Worm (Caenorhabditis elegans) whole organism, L1 larva: ENCODE measurements around the gene pch-2.
A peak's percentile ranks its signal among the peaks of the same experiment; 100 is the strongest.

Experiments
- C04F5.9 ChIP-seq: sonication (generic microtip); optimal IDR thresholded peaks from 2 replicates; lab custom pipeline; 2016; ENCODE audit warnings: missing genetic modification characterization, missing compliant biosample characterization
- F16B12.6 ChIP-seq: fragments of 150-350 bp; optimal IDR thresholded peaks from 2 replicates; lab custom pipeline; 2014; ENCODE audit warnings: missing biosample characterization, missing genetic modification characterization
- blmp-1 ChIP-seq: fragments of 150-350 bp; optimal IDR thresholded peaks from 2 replicates; lab custom pipeline; 2014; ENCODE audit warnings: missing biosample characterization, missing genetic modification characterization
- ceh-8 ChIP-seq: fragments of 200-800 bp; sonication (Bioruptor generic); optimal IDR thresholded peaks from 2 replicates; lab custom pipeline; 2018; ENCODE audit warnings: mild to moderate bottlenecking, missing genetic modification characterization, moderate library complexity, missing compliant biosample characterization
- ceh-82 ChIP-seq, 3 experiments: fragments of 150-350 bp in 1 of 3; sonication (generic microtip) in 2 of 3; optimal IDR thresholded peaks; 2 replicates each; lab custom pipeline; 2014 to 2017; ENCODE audit warnings: missing biosample characterization in 3 of 3, missing genetic modification characterization in 3 of 3
- efl-3 ChIP-seq: fragments of 200-800 bp; sonication (Bioruptor generic); optimal IDR thresholded peaks from 2 replicates; lab custom pipeline; 2018; ENCODE audit warnings: mild to moderate bottlenecking, missing genetic modification characterization, missing compliant biosample characterization
- egl-13 ChIP-seq: sonication (generic microtip); optimal IDR thresholded peaks from 2 replicates; lab custom pipeline; 2016; ENCODE audit warnings: missing genotype, missing genetic modification reagents, missing genetic modification characterization, missing compliant biosample characterization
- elt-2 ChIP-seq: sonication (generic microtip); optimal IDR thresholded peaks from 2 replicates; lab custom pipeline; 2016; ENCODE audit warnings: missing genetic modification characterization, mild to moderate bottlenecking, inconsistent platforms, missing compliant biosample characterization, missing genetic modification reagents
- fkh-10 ChIP-seq: sonication (generic microtip); optimal IDR thresholded peaks from 2 replicates; lab custom pipeline; 2017; ENCODE audit warnings: missing biosample characterization, missing genetic modification reagents, missing genetic modification characterization
- fkh-8 ChIP-seq: sonication (generic microtip); optimal IDR thresholded peaks from 2 replicates; lab custom pipeline; 2016; ENCODE audit warnings: mild to moderate bottlenecking, missing genetic modification characterization, missing compliant biosample characterization
- fos-1 ChIP-seq: fragments of 150-350 bp; optimal IDR thresholded peaks from 2 replicates; lab custom pipeline; 2014; ENCODE audit warnings: missing biosample characterization, missing genetic modification characterization
- hlh-17 ChIP-seq: fragments of 200-800 bp; sonication (Bioruptor generic); optimal IDR thresholded peaks from 2 replicates; lab custom pipeline; 2018; ENCODE audit warnings: missing genetic modification characterization, mild to moderate bottlenecking, missing compliant biosample characterization, moderate library complexity, borderline replicate concordance
- hlh-4 ChIP-seq: sonication (generic microtip); optimal IDR thresholded peaks from 2 replicates; lab custom pipeline; 2016; ENCODE audit warnings: mild to moderate bottlenecking, missing genetic modification characterization, missing compliant biosample characterization
- irx-1 ChIP-seq: sonication (generic microtip); optimal IDR thresholded peaks from 2 replicates; lab custom pipeline; 2016; ENCODE audit warnings: missing genetic modification characterization, missing compliant biosample characterization
- isw-1 ChIP-seq: fragments of 200-800 bp; sonication (Bioruptor generic); IDR thresholded peaks from 2 replicates; pipeline ENCODE4 v1.3.6; 2022; ENCODE audit warnings: missing genetic modification characterization, missing compliant biosample characterization
- jun-1 ChIP-seq: fragments of 150-350 bp; optimal IDR thresholded peaks from 2 replicates; lab custom pipeline; 2014; ENCODE audit warnings: missing biosample characterization, missing genetic modification reagents, missing genetic modification characterization
- lin-14 ChIP-seq: fragments of 200-800 bp; sonication (Bioruptor generic); optimal IDR thresholded peaks from 2 replicates; lab custom pipeline; 2018; ENCODE audit warnings: mild to moderate bottlenecking, missing genetic modification characterization, moderate library complexity, missing compliant biosample characterization
- lin-15B ChIP-seq: fragments of 150-350 bp; sonication (generic microtip); optimal IDR thresholded peaks from 3 replicates; lab custom pipeline; 2014; ENCODE audit warnings: missing biosample characterization, missing genetic modification characterization
- lin-35 ChIP-seq, 2 experiments: fragments of 150-350 bp; optimal IDR thresholded peaks; 2 replicates each; lab custom pipeline; 2014; ENCODE audit warnings: missing biosample characterization in 2 of 2, missing genetic modification characterization in 2 of 2, missing genetic modification reagents in 2 of 2
- lin-39 ChIP-seq: fragments of 150-350 bp; optimal IDR thresholded peaks from 2 replicates; lab custom pipeline; 2014; ENCODE audit warnings: missing biosample characterization, missing genetic modification reagents, missing genetic modification characterization
- lir-3 ChIP-seq: sonication (generic microtip); optimal IDR thresholded peaks from 2 replicates; lab custom pipeline; 2016; ENCODE audit warnings: mild to moderate bottlenecking, missing genetic modification characterization, moderate library complexity, missing compliant biosample characterization; ENCODE audit not compliant: poor library complexity
- mdl-1 ChIP-seq, 2 experiments: fragments of 150-350 bp; optimal IDR thresholded peaks; 2 replicates each; lab custom pipeline; 2014 to 2017; ENCODE audit warnings: missing biosample characterization in 2 of 2, missing genetic modification characterization in 2 of 2, inconsistent platforms in 1 of 2
- mef-2 ChIP-seq: fragments of 150-350 bp; optimal IDR thresholded peaks from 2 replicates; lab custom pipeline; 2014; ENCODE audit warnings: missing biosample characterization, missing genetic modification characterization
- mep-1 ChIP-seq: fragments of 150-350 bp; optimal IDR thresholded peaks from 2 replicates; lab custom pipeline; 2014; ENCODE audit warnings: missing biosample characterization, missing genetic modification characterization
- nhr-11 ChIP-seq: fragments of 150-350 bp; optimal IDR thresholded peaks from 2 replicates; lab custom pipeline; 2014; ENCODE audit warnings: missing biosample characterization, missing genetic modification characterization
- nhr-12 ChIP-seq: sonication (generic microtip); optimal IDR thresholded peaks from 2 replicates; lab custom pipeline; 2017; ENCODE audit warnings: missing biosample characterization, missing genetic modification characterization
- nhr-19 ChIP-seq: fragments of 200-800 bp; sonication (Bioruptor generic); conservative IDR thresholded peaks from 2 replicates; pipeline ENCODE4 v1.3.6; 2022; ENCODE audit warnings: missing genetic modification characterization, missing compliant biosample characterization
- nhr-20 ChIP-seq: sonication (generic microtip); optimal IDR thresholded peaks from 2 replicates; lab custom pipeline; 2016; ENCODE audit warnings: mild to moderate bottlenecking, missing genetic modification characterization, missing compliant biosample characterization
- nhr-47 ChIP-seq: sonication (generic microtip); optimal IDR thresholded peaks from 2 replicates; lab custom pipeline; 2016; ENCODE audit warnings: mild to moderate bottlenecking, missing genetic modification characterization, moderate library complexity, missing compliant biosample characterization
- nhr-71 ChIP-seq: sonication (generic microtip); optimal IDR thresholded peaks from 2 replicates; lab custom pipeline; 2016; ENCODE audit warnings: mild to moderate bottlenecking, missing genetic modification characterization, moderate library complexity, missing compliant biosample characterization
- nhr-76 ChIP-seq: sonication (generic microtip); optimal IDR thresholded peaks from 2 replicates; lab custom pipeline; 2017; ENCODE audit warnings: missing biosample characterization, missing genetic modification characterization
- nhr-85 ChIP-seq: sonication (generic microtip); peaks from one replicate; lab custom pipeline; 2016; ENCODE audit warnings: missing genetic modification characterization, inconsistent platforms, missing compliant biosample characterization
- nhr-90 ChIP-seq: sonication (generic microtip); optimal IDR thresholded peaks from 2 replicates; lab custom pipeline; 2016; ENCODE audit warnings: mild to moderate bottlenecking, missing genetic modification characterization, missing compliant biosample characterization; ENCODE audit not compliant: poor library complexity
- pag-3 ChIP-seq: sonication (generic microtip); optimal IDR thresholded peaks from 2 replicates; lab custom pipeline; 2017; ENCODE audit warnings: missing genetic modification characterization, mild to moderate bottlenecking, missing compliant biosample characterization, antibody characterized with exemption, borderline replicate concordance; ENCODE audit not compliant: insufficient read depth
- pax-3 ChIP-seq: fragments of 200-800 bp; sonication (Bioruptor generic); optimal IDR thresholded peaks from 2 replicates; lab custom pipeline; 2018; ENCODE audit warnings: mild to moderate bottlenecking, missing genetic modification characterization, moderate library complexity, missing compliant biosample characterization
- rnt-1 ChIP-seq: sonication (generic microtip); optimal IDR thresholded peaks from 2 replicates; lab custom pipeline; 2016; ENCODE audit warnings: mild to moderate bottlenecking, missing genetic modification characterization, moderate library complexity, missing compliant biosample characterization
- skn-1 ChIP-seq: fragments of 150-350 bp; optimal IDR thresholded peaks from 2 replicates; lab custom pipeline; 2014; ENCODE audit warnings: missing biosample characterization, missing genetic modification characterization
- snpc-4 ChIP-seq: fragments of 150-350 bp; optimal IDR thresholded peaks from 2 replicates; lab custom pipeline; 2014; ENCODE audit warnings: missing biosample characterization, missing genetic modification characterization
- sox-4 ChIP-seq: sonication (generic microtip); optimal IDR thresholded peaks from 2 replicates; lab custom pipeline; 2016; ENCODE audit warnings: missing genetic modification characterization, missing compliant biosample characterization
- sptf-1 ChIP-seq: fragments of 150-350 bp; optimal IDR thresholded peaks from 2 replicates; lab custom pipeline; 2014; ENCODE audit warnings: missing biosample characterization, missing genetic modification characterization
- swsn-7 ChIP-seq: sonication (generic microtip); optimal IDR thresholded peaks from 2 replicates; lab custom pipeline; 2016; ENCODE audit warnings: missing genetic modification characterization, missing compliant biosample characterization
- tbx-2 ChIP-seq: sonication (generic microtip); optimal IDR thresholded peaks from 2 replicates; lab custom pipeline; 2016; ENCODE audit warnings: missing genetic modification characterization, missing compliant biosample characterization
- tlp-1 ChIP-seq: fragments of 150-350 bp; optimal IDR thresholded peaks from 2 replicates; lab custom pipeline; 2014; ENCODE audit warnings: missing biosample characterization, missing genetic modification characterization
- unc-130 ChIP-seq: fragments of 150-350 bp; optimal IDR thresholded peaks from 2 replicates; lab custom pipeline; 2017; ENCODE audit warnings: missing biosample characterization, missing genetic modification characterization, inconsistent platforms
- xbp-1 ChIP-seq: sonication (generic microtip); optimal IDR thresholded peaks from 2 replicates; lab custom pipeline; 2016; ENCODE audit warnings: missing genetic modification characterization, missing compliant biosample characterization
- zag-1 ChIP-seq: fragments of 150-350 bp; optimal IDR thresholded peaks from 2 replicates; lab custom pipeline; 2014; ENCODE audit warnings: missing biosample characterization, missing genetic modification characterization
- ztf-4 ChIP-seq: fragments of 150-350 bp; optimal IDR thresholded peaks from 2 replicates; lab custom pipeline; 2014; ENCODE audit warnings: missing biosample characterization, missing genetic modification characterization

Gene pch-2

ce11 chrII:8116159-8116558 lies 42.0 kb upstream of the pch-2 start, which contains the start of gene unc-105:
TSS of gene unc-105 (plus strand) at chrII:8116459.
- TF ChIP-seq lir-3 (tag; lab: Kevin White, UChicago) (no peak), rnt-1 (tag; lab: Kevin White, UChicago) (peak; percentile 26)

DNA sequence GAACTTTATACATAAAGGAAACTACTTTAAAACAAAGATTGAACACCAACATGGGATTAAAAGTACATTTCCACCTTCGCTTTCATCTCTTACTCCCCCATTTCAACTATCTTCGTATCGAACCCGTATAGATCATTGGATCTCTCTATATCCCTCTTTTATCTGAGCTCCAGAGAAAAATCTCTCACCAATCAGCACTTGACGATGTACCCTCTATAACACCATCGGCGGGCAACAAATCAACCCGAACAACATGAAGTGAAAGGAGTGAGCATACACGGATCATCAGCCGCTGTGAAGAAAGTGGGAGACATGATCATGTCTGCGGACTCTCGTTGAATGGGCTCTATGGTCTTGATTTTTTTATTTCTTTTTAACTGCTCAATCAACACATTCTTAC lies 40.7 kb upstream of the pch-2 start:
- TF ChIP-seq nhr-12 (tag; lab: Kevin White, UChicago) = no peak
- TF ChIP-seq nhr-76 (tag; lab: Kevin White, UChicago) = no peak
- no peak for TF ChIP-seq mep-1 (tag; lab: Kevin White, UChicago)
- no peak for TF ChIP-seq C04F5.9
- no peak for TF ChIP-seq fos-1 (tag; lab: Kevin White, UChicago)
- no peak for TF ChIP-seq sox-4 (tag; lab: Kevin White, UChicago)
- no peak for TF ChIP-seq lin-39
- TF ChIP-seq jun-1 (tag; lab: Kevin White, UChicago) = no peak
- TF ChIP-seq skn-1 (tag; lab: Kevin White, UChicago) = no peak
- TF ChIP-seq tlp-1 (tag; lab: Kevin White, UChicago) = no peak
- no peak for TF ChIP-seq ztf-4
- no peak for TF ChIP-seq fkh-8
- TF ChIP-seq F16B12.6 (tag; lab: Kevin White, UChicago) = no peak
- TF ChIP-seq nhr-71 (tag; lab: Kevin White, UChicago) = peak; percentile 11
- TF ChIP-seq isw-1 (GFP tag; lab: Robert Waterston, UW) = no peak
- no peak for TF ChIP-seq nhr-19
- peak; percentile 68 for TF ChIP-seq lin-14 (GFP tag; lab: Kevin White, UChicago)
- TF ChIP-seq rnt-1 (tag; lab: Kevin White, UChicago) = peak; percentile 70
- no peak for TF ChIP-seq efl-3
- TF ChIP-seq nhr-47 (tag; lab: Kevin White, UChicago) = no peak
- TF ChIP-seq snpc-4 = no peak
- no peak for TF ChIP-seq hlh-4 (tag; lab: Kevin White, UChicago)
- no peak for TF ChIP-seq lin-35 (GFP tag; optimal IDR thresholded peaks at IDR 0.05; lab: Kevin White, UChicago)
- no peak for TF ChIP-seq nhr-11 (tag; lab: Kevin White, UChicago)

DNA sequence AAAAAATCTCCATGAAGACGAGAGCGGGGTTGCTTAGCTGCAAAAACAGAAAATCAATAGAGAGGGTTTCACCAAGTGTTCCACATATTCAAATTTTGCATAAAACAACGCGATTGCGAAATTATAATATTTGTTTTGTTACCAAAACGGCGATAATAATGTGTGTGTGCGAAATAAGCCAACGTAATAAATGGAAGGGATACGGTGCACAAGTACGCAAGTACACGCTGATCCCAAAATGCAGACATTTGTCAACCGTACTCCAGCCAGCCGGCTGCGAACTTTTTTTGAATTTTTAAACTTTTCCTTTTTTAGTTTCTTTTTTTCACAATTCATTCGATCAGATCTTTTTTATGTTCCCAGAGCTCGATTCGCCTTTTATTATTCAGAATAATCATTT lies 33.3 kb upstream of the pch-2 start, which contains the start of gene ire-1:
TSS of gene ire-1 (minus strand) at position 44 of the 400 bp plus-strand sequence.
- TF ChIP-seq hlh-17 (GFP tag; lab: Kevin White, UChicago) (no peak), egl-13 (tag; lab: Kevin White, UChicago) (no peak), nhr-11 (tag; lab: Kevin White, UChicago) (no peak), mef-2 (tag; lab: Kevin White, UChicago) (no peak), nhr-76 (tag; lab: Kevin White, UChicago) (no peak), nhr-20 (tag; lab: Kevin White, UChicago) (peak; percentile 39), tlp-1 (tag; lab: Kevin White, UChicago) (no peak), jun-1 (tag; lab: Kevin White, UChicago) (peak; percentile 12), pax-3 (tag; lab: Kevin White, UChicago) (no peak), mdl-1 (tag; optimal IDR thresholded peaks at IDR 0.05; lab: Kevin White, UChicago) (peak in 1 of 2 experiments; percentile 53), sptf-1 (tag; lab: Kevin White, UChicago) (no peak), xbp-1 (tag; lab: Kevin White, UChicago) (peak; percentile 59), nhr-12 (tag; lab: Kevin White, UChicago) (no peak), tbx-2 (tag; lab: Kevin White, UChicago) (peak; percentile 26), ceh-8 (no peak), zag-1 (tag; lab: Kevin White, UChicago) (no peak), C04F5.9 (no peak), nhr-85 (tag; lab: Kevin White, UChicago) (no peak), fos-1 (tag; lab: Kevin White, UChicago) (peak; percentile 35), lir-3 (tag; lab: Kevin White, UChicago) (no peak), irx-1 (no peak), rnt-1 (tag; lab: Kevin White, UChicago) (peak; percentile 44), lin-15B (tag; lab: Kevin White, UChicago) (peak; percentile 37), mep-1 (tag; lab: Kevin White, UChicago) (peak; percentile 78), pag-3 (tag; lab: Kevin White, UChicago) (no peak), lin-14 (GFP tag; lab: Kevin White, UChicago) (peak; percentile 47), unc-130 (tag; lab: Kevin White, UChicago) (peak; percentile 80), swsn-7 (tag; lab: Kevin White, UChicago) (peak; percentile 50), elt-2 (tag; lab: Kevin White, UChicago) (no peak), fkh-10 (GFP tag; lab: Kevin White, UChicago) (no peak), ceh-82 (tag; optimal IDR thresholded peaks at IDR 0.05; lab: Kevin White, UChicago) (peak in 2 of 3 experiments; percentile 31 to 50), nhr-90 (no peak), hlh-4 (tag; lab: Kevin White, UChicago) (no peak), skn-1 (tag; lab: Kevin White, UChicago) (peak; percentile 80), efl-3 (no peak), blmp-1 (tag; lab: Kevin White, UChicago) (peak; percentile 49), isw-1 (GFP tag; lab: Robert Waterston, UW) (peak; percentile 50)
